Worm (Caenorhabditis elegans) whole organism, L3 larva: ENCODE measurements around the gene ilys-5.

Experiments
- R02D3.7 ChIP-seq: fragments of 150-350 bp; optimal IDR thresholded peaks from 2 replicates; lab custom pipeline; 2014; ENCODE audit warnings: missing biosample characterization, missing genetic modification characterization
- ZK546.5 ChIP-seq: sonication (generic microtip); optimal IDR thresholded peaks from 2 replicates; lab custom pipeline; 2017; ENCODE audit warnings: missing biosample characterization, missing genetic modification characterization
- aly-2 ChIP-seq: fragments of 150-350 bp; optimal IDR thresholded peaks from 2 replicates; lab custom pipeline; 2014; ENCODE audit warnings: missing biosample characterization, missing genetic modification characterization
- ama-1 ChIP-seq: fragments of 150-350 bp; optimal IDR thresholded peaks from 2 replicates; lab custom pipeline; 2018
- ceh-16 ChIP-seq: sonication (generic microtip); optimal IDR thresholded peaks from 2 replicates; lab custom pipeline; 2017; ENCODE audit warnings: missing biosample characterization, missing genetic modification characterization
- ceh-82 ChIP-seq: fragments of 150-350 bp; optimal IDR thresholded peaks from 2 replicates; lab custom pipeline; 2014; ENCODE audit warnings: missing biosample characterization, missing genetic modification characterization
- ceh-9 ChIP-seq: sonication (generic microtip); optimal IDR thresholded peaks from 2 replicates; lab custom pipeline; 2018; ENCODE audit warnings: missing biosample characterization, missing genetic modification characterization
- elt-1 ChIP-seq: fragments of 150-350 bp; optimal IDR thresholded peaks from 2 replicates; lab custom pipeline; 2014; ENCODE audit warnings: missing biosample characterization, missing genetic modification characterization
- elt-2 ChIP-seq: sonication (generic microtip); optimal IDR thresholded peaks from 2 replicates; lab custom pipeline; 2016; ENCODE audit warnings: missing genetic modification reagents, mild to moderate bottlenecking, missing genetic modification characterization, missing compliant biosample characterization
- elt-3 ChIP-seq, 3 experiments: fragments of 150-350 bp in 1 of 3; sonication (generic microtip) in 2 of 3; optimal IDR thresholded peaks; 2 replicates in 2 of 3; 4 replicates in 1 of 3; lab custom pipeline; 2014 to 2017; ENCODE audit warnings: missing biosample characterization in 3 of 3, missing genetic modification characterization in 3 of 3
- eor-1 ChIP-seq, 2 experiments: fragments of 150-350 bp; optimal IDR thresholded peaks; 2 replicates each; lab custom pipeline; 2014 to 2018; ENCODE audit warnings: missing biosample characterization in 2 of 2, missing genetic modification characterization in 2 of 2
- fkh-10 ChIP-seq: sonication (generic microtip); optimal IDR thresholded peaks from 2 replicates; lab custom pipeline; 2017; ENCODE audit warnings: missing biosample characterization, missing genetic modification reagents, missing genetic modification characterization
- fkh-2 ChIP-seq: fragments of 150-350 bp; optimal IDR thresholded peaks from 2 replicates; lab custom pipeline; 2014; ENCODE audit warnings: missing biosample characterization, missing genetic modification reagents, missing genetic modification characterization
- fos-1 ChIP-seq: fragments of 150-350 bp; optimal IDR thresholded peaks from 2 replicates; lab custom pipeline; 2014; ENCODE audit warnings: missing biosample characterization, missing genetic modification characterization
- hmg-11 ChIP-seq: sonication (generic microtip); optimal IDR thresholded peaks from 2 replicates; lab custom pipeline; 2016; ENCODE audit warnings: missing genetic modification characterization, missing compliant biosample characterization
- jun-1 ChIP-seq: fragments of 150-350 bp; optimal IDR thresholded peaks from 2 replicates; lab custom pipeline; 2014; ENCODE audit warnings: missing biosample characterization, missing genetic modification reagents, missing genetic modification characterization
- lin-15B ChIP-seq: fragments of 150-350 bp; optimal IDR thresholded peaks from 2 replicates; lab custom pipeline; 2014; ENCODE audit warnings: missing biosample characterization, missing genetic modification characterization
- lin-39 ChIP-seq: fragments of 150-350 bp; optimal IDR thresholded peaks from 2 replicates; lab custom pipeline; 2018; ENCODE audit warnings: missing biosample characterization, missing genetic modification reagents, missing genetic modification characterization
- lsy-12 ChIP-seq: sonication (generic microtip); optimal IDR thresholded peaks from 2 replicates; lab custom pipeline; 2016; ENCODE audit warnings: mild to moderate bottlenecking, missing genetic modification characterization, missing compliant biosample characterization
- mdl-1 ChIP-seq: fragments of 150-350 bp; optimal IDR thresholded peaks from 2 replicates; lab custom pipeline; 2014; ENCODE audit warnings: missing biosample characterization, missing genetic modification characterization
- mml-1 ChIP-seq: fragments of 150-350 bp; sonication (generic microtip); optimal IDR thresholded peaks from 3 replicates; lab custom pipeline; 2014; ENCODE audit warnings: missing biosample characterization, missing genetic modification characterization
- nfya-1 ChIP-seq: sonication (generic microtip); optimal IDR thresholded peaks from 2 replicates; lab custom pipeline; 2017; ENCODE audit warnings: missing genetic modification characterization, mild to moderate bottlenecking, missing compliant biosample characterization, antibody characterized with exemption, moderate library complexity; ENCODE audit not compliant: insufficient read depth
- nhr-11 ChIP-seq: fragments of 150-350 bp; optimal IDR thresholded peaks from 2 replicates; lab custom pipeline; 2014; ENCODE audit warnings: missing biosample characterization, missing genetic modification characterization
- nhr-12 ChIP-seq: fragments of 150-350 bp; optimal IDR thresholded peaks from 2 replicates; lab custom pipeline; 2014; ENCODE audit warnings: missing biosample characterization, missing genetic modification characterization
- nhr-23 ChIP-seq: fragments of 150-350 bp; optimal IDR thresholded peaks from 2 replicates; lab custom pipeline; 2014; ENCODE audit warnings: missing biosample characterization, missing genetic modification reagents, missing genetic modification characterization
- nhr-237 ChIP-seq: fragments of 150-350 bp; optimal IDR thresholded peaks from 2 replicates; lab custom pipeline; 2014; ENCODE audit warnings: missing biosample characterization, missing genetic modification characterization
- nhr-25 ChIP-seq: sonication (generic microtip); optimal IDR thresholded peaks from 2 replicates; lab custom pipeline; 2017; ENCODE audit warnings: missing biosample characterization, missing genetic modification characterization
- nhr-43 ChIP-seq: sonication (generic microtip); optimal IDR thresholded peaks from 2 replicates; lab custom pipeline; 2016; ENCODE audit warnings: mild to moderate bottlenecking, missing genetic modification characterization, missing compliant biosample characterization; ENCODE audit not compliant: poor library complexity, severe bottlenecking
- nhr-67 ChIP-seq: fragments of 150-350 bp; optimal IDR thresholded peaks from 2 replicates; lab custom pipeline; 2014; ENCODE audit warnings: missing biosample characterization, missing genetic modification characterization
- nhr-76 ChIP-seq: fragments of 150-350 bp; sonication (generic microtip); optimal IDR thresholded peaks from 5 replicates; lab custom pipeline; 2014; ENCODE audit warnings: missing biosample characterization, missing genetic modification characterization
- nhr-77 ChIP-seq: fragments of 150-350 bp; optimal IDR thresholded peaks from 2 replicates; lab custom pipeline; 2014; ENCODE audit warnings: missing biosample characterization, missing genetic modification characterization
- pha-4 ChIP-seq: fragments of 150-350 bp; optimal IDR thresholded peaks from 2 replicates; lab custom pipeline; 2014; ENCODE audit warnings: missing biosample characterization, missing genetic modification reagents, missing genetic modification characterization
- pqm-1 ChIP-seq: fragments of 150-350 bp; optimal IDR thresholded peaks from 2 replicates; lab custom pipeline; 2017; ENCODE audit warnings: missing biosample characterization, missing genetic modification characterization, inconsistent platforms
- sea-2 ChIP-seq: fragments of 150-350 bp; sonication (generic microtip); optimal IDR thresholded peaks from 4 replicates; lab custom pipeline; 2014; ENCODE audit warnings: missing biosample characterization, missing genetic modification reagents, missing genetic modification characterization
- skn-1 ChIP-seq: fragments of 150-350 bp; optimal IDR thresholded peaks from 2 replicates; lab custom pipeline; 2014; ENCODE audit warnings: missing biosample characterization, missing genetic modification characterization
- snpc-4 ChIP-seq: fragments of 150-350 bp; optimal IDR thresholded peaks from 2 replicates; lab custom pipeline; 2014; ENCODE audit warnings: missing biosample characterization, missing genetic modification characterization
- tbx-2 ChIP-seq: sonication (generic microtip); optimal IDR thresholded peaks from 2 replicates; lab custom pipeline; 2016; ENCODE audit warnings: mild to moderate bottlenecking, missing genetic modification characterization, missing compliant biosample characterization
- unc-39 ChIP-seq: sonication (generic microtip); optimal IDR thresholded peaks from 4 replicates; lab custom pipeline; 2017; ENCODE audit warnings: missing biosample characterization, missing genetic modification characterization
- zag-1 ChIP-seq: fragments of 150-350 bp; optimal IDR thresholded peaks from 2 replicates; lab custom pipeline; 2014; ENCODE audit warnings: missing biosample characterization, missing genetic modification characterization
- ztf-11 ChIP-seq: fragments of 150-350 bp; optimal IDR thresholded peaks from 2 replicates; lab custom pipeline; 2014; ENCODE audit warnings: missing biosample characterization, missing genetic modification characterization
- ztf-4 ChIP-seq: fragments of 150-350 bp; optimal IDR thresholded peaks from 2 replicates; lab custom pipeline; 2014; ENCODE audit warnings: missing biosample characterization, missing genetic modification characterization

Gene ilys-5

DNA sequence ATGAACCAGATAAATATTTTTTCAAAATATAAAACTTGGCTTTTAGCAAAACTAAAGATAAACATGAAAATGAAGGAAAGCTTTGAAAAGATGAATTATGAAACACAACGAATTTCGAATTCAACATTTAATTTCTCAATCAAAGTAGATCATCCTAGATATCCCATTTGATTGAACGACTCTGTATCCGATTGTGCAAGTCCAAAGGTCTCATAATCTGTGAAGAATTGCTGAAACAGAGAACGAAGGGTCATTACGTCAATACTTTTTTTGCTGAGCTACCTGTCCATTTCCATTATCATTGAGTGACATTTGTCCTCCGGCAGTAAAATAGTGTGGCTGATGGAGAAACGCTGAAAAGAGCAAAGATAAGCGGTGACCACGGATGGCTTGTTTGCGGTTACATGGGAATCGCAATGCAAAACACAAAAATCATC, 14.0 kb downstream of the ilys-5 start:
- TF ChIP-seq pha-4 (peak; percentile 36), ama-1 (lab: Kevin White, UChicago) (peak; percentile 15), jun-1 (tag; lab: Kevin White, UChicago) (peak; percentile 59), ceh-16 (tag; lab: Kevin White, UChicago) (no peak), pqm-1 (tag; lab: Kevin White, UChicago) (peak; percentile 90), elt-1 (no peak), R02D3.7 (tag; lab: Kevin White, UChicago) (no peak), mdl-1 (no peak), elt-2 (tag; lab: Kevin White, UChicago) (peak; percentile 93)
- TF ChIP-seq, all 47 proteins: peak for 5

DNA sequence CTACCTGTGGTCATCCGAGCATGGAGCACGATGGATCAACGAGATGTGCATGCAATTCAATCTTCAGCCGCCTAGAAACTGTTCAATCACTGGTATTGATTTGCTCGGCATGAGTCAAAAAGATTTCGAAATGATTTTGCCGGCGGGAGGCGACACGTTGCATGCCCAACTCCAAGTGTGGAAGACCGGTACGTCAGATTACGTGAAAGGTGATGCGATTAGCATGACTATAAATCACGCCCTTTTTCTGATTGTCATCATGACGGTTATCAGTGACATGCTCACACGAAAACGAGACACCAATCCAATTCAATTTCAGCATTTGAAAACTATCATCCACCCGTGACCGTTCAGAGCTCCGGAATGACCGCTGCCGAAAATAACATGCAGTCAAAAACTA, 16.0 kb downstream of the ilys-5 start:
- TF ChIP-seq sea-2 (GFP tag; lab: Kevin White, UChicago) (no peak), ztf-11 (no peak), hmg-11 (tag; lab: Kevin White, UChicago) (no peak), lin-15B (tag; lab: Kevin White, UChicago) (no peak), nhr-76 (no peak), ztf-4 (tag; lab: Kevin White, UChicago) (no peak), fkh-2 (tag; lab: Kevin White, UChicago) (no peak), nhr-67 (tag; lab: Kevin White, UChicago) (no peak), fos-1 (tag; lab: Kevin White, UChicago) (no peak), nhr-237 (tag; lab: Kevin White, UChicago) (no peak), tbx-2 (tag; lab: Kevin White, UChicago) (no peak), nhr-12 (no peak), ceh-82 (tag; lab: Kevin White, UChicago) (no peak), ZK546.5 (tag; lab: Kevin White, UChicago) (no peak), pha-4 (no peak), aly-2 (tag; lab: Kevin White, UChicago) (no peak), ceh-9 (tag; lab: Kevin White, UChicago) (no peak), snpc-4 (tag; lab: Kevin White, UChicago) (no peak), fkh-10 (GFP tag; lab: Kevin White, UChicago) (no peak), eor-1 (tag; optimal IDR thresholded peaks at IDR 0.05; lab: Kevin White, UChicago) (no peak), pqm-1 (tag; lab: Kevin White, UChicago) (peak; percentile 41), unc-39 (no peak), skn-1 (tag; lab: Kevin White, UChicago) (peak; percentile 82), nhr-77 (tag; lab: Kevin White, UChicago) (no peak), nfya-1 (tag; lab: Kevin White, UChicago) (no peak), lin-39 (no peak), zag-1 (tag; lab: Kevin White, UChicago) (no peak), nhr-11 (no peak), elt-2 (tag; lab: Kevin White, UChicago) (peak; percentile 80), mml-1 (tag; lab: Kevin White, UChicago) (no peak), elt-1 (no peak), nhr-43 (peak; percentile 5)

DNA sequence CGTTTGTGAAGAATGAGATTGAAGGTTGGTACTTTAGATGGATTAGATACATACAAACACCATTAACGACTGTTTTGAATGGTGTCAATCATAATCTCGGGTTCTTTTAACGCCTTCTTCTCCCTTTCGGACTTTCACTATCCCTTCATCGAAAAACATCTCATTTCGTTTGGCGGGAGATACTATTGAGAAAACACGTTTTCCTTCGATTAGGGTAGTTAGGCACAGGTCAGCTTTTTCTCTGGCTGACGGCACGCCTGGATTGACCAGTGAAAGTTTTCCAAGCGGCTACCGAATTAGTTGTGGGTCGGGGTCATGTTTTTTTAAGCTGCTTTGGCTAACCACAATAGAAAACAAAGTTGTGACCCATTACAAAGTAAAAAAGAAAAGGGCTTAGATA, 16.7 kb downstream of the ilys-5 start:
- TF ChIP-seq lsy-12 (tag; lab: Kevin White, UChicago) (no peak), nhr-11 (no peak), nhr-23 (peak; percentile 79), zag-1 (tag; lab: Kevin White, UChicago) (no peak), nfya-1 (tag; lab: Kevin White, UChicago) (no peak), hmg-11 (tag; lab: Kevin White, UChicago) (no peak), sea-2 (GFP tag; lab: Kevin White, UChicago) (no peak)

DNA sequence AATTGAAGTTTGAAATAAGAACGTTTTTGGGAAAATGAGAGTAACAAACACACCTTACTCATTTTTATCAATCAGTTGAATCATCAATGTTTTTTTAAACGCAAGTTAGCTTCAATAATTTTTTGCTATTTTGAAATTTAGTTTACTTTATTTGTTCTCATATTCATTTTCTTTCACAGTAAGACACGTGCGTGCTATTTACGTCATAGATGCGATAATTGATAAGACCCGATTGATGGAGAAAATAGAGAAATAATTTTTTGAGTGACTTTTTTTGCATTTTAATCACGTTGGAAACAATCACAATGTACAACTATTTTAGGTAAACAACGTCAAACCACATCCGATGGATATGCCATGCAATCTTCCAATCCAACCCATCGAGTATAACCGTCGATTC, 17.2 kb downstream of the ilys-5 start:
- TF ChIP-seq aly-2 (tag; lab: Kevin White, UChicago), result no peak
- TF ChIP-seq nhr-43, result no peak
- no peak for TF ChIP-seq nhr-23
- no peak for TF ChIP-seq nhr-67 (tag; lab: Kevin White, UChicago)
- no peak for TF ChIP-seq mdl-1
- TF ChIP-seq pha-4, result peak; percentile 29
- TF ChIP-seq elt-1, result no peak
- no peak for TF ChIP-seq ceh-16 (tag; lab: Kevin White, UChicago)
- no peak for TF ChIP-seq mml-1 (tag; lab: Kevin White, UChicago)
- TF ChIP-seq ceh-9 (tag; lab: Kevin White, UChicago), result no peak
- no peak for TF ChIP-seq elt-3 (tag; optimal IDR thresholded peaks at IDR 0.05; lab: Kevin White, UChicago)
- TF ChIP-seq ama-1 (lab: Kevin White, UChicago), result no peak
- TF ChIP-seq nhr-25 (tag; lab: Kevin White, UChicago), result no peak
- TF ChIP-seq elt-2 (tag; lab: Kevin White, UChicago), result peak; percentile 65
- peak; percentile 45 for TF ChIP-seq pqm-1 (tag; lab: Kevin White, UChicago)
- TF ChIP-seq, all 47 proteins: peak for 3
